2 fruit fly cellular contexts compared by ENCODE assay signal in the genomic region with DNA sequence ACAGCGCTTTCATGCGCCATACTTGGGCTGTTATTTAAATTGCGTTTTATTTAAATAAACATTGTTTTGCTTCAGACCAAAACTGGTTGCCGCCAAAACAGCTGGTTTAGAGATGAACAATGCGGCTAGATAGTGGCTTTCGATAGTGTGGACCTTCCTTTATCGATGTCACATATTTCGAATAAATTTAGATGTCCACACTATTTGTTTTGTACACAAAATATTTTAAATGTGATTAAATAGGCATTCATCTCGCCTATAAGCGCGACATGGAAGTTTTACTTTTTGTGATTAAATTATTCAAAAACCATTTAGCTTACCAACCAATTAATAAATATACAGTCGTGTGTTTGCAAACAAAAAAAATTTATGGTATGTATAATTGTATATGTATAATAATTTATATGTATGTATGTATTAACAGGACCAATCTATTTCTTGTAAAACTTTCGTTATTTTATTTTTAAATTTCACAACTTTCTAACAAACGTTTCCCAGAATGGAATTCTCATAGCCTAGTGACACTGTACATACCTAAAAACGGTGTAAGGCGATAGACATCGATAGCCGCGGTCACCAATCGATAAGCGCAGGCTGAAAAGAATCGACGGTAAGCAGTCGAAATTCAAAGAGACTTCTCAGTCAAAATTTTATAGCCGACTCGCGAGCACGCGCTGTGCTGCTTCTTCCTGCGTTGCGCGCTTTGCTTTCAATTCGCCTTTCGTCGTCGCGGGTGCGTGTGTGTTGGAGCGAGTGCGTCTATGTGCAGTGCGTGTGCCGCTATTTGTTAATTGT.
TF ChIP-seq lines count a peak whose summit lies in the region.

A gene (minus strand): TSS at position 114 of the 795 bp plus-strand sequence.
A gene (plus strand): TSS at position 638 of the 795 bp plus-strand sequence.

TF ChIP-seq in whole organism, embryonic, 481 proteins besides CTCF, POLR2A, EP300 and RAD21 (continued from another document and continues in another):
- TF ChIP-seq unpg (GFP tag; optimal IDR thresholded peaks at IDR 0.05; lab: Kevin White, UChicago) (peak; percentile 63), CG9817 (tag; optimal IDR thresholded peaks at IDR 0.05; lab: Kevin White, UChicago) (peak; percentile 76), CG2202 (tag; optimal IDR thresholded peaks at IDR 0.05; lab: Kevin White, UChicago) (peak; percentile 30), CG13123 (GFP tag; optimal IDR thresholded peaks at IDR 0.05; lab: Kevin White, UChicago) (peak; percentile 57), CG14050 (GFP tag; IDR thresholded peaks at IDR 0.05; lab: Robert Waterston, UW) (no peak; the same call in 1 of the 3 replicates), CG7271 (tag; optimal IDR thresholded peaks at IDR 0.05; lab: Kevin White, UChicago) (peak; percentile 25), lilli (GFP tag; optimal IDR thresholded peaks at IDR 0.05; lab: Kevin White, UChicago) (peak; percentile 77), CG5245 (GFP tag; optimal IDR thresholded peaks at IDR 0.05; lab: Kevin White, UChicago) (peak; percentile 57), BtbVII (GFP tag; optimal IDR thresholded peaks at IDR 0.05; lab: Kevin White, UChicago) (peak; percentile 66), pnt (GFP tag; optimal IDR thresholded peaks at IDR 0.05; lab: Kevin White, UChicago) (peak; percentile 2), CG10462 (GFP tag; optimal IDR thresholded peaks at IDR 0.05; lab: Kevin White, UChicago) (peak; percentile 71), sr (GFP tag; IDR thresholded peaks at IDR 0.05; lab: Robert Waterston, UW) (peak; percentile 74; the same call in 2 of the 3 replicates), CG1603 (tag; optimal IDR thresholded peaks at IDR 0.05; lab: Kevin White, UChicago) (peak; percentile 42), CG9876 (GFP tag; optimal IDR thresholded peaks at IDR 0.05; lab: Kevin White, UChicago) (no peak), CG12659 (GFP tag; optimal IDR thresholded peaks at IDR 0.05; lab: Kevin White, UChicago) (peak; percentile 87), CG4617 (GFP tag; optimal IDR thresholded peaks at IDR 0.05; lab: Kevin White, UChicago; ENCODE audit: borderline replicate concordance) (peak; percentile 38), ATbp (GFP tag; optimal IDR thresholded peaks at IDR 0.05; lab: Kevin White, UChicago) (peak; percentile 25), Opbp (GFP tag; IDR thresholded peaks at IDR 0.05; lab: Robert Waterston, UW; ENCODE audit: partially characterized antibody) (peak; percentile 96), mirr (GFP tag; optimal IDR thresholded peaks at IDR 0.05; lab: Kevin White, UChicago) (peak; percentile 50), CG13775 (GFP tag; optimal IDR thresholded peaks at IDR 0.05; lab: Kevin White, UChicago) (peak; percentile 89), CG10543 (GFP tag; optimal IDR thresholded peaks at IDR 0.05; lab: Kevin White, UChicago) (peak; percentile 86), pho (GFP tag; optimal IDR thresholded peaks at IDR 0.05; lab: Kevin White, UChicago) (peak; percentile 43), tap (tag; optimal IDR thresholded peaks at IDR 0.05; lab: Kevin White, UChicago) (peak; percentile 60), HmgZ (tag; optimal IDR thresholded peaks at IDR 0.05; lab: Kevin White, UChicago) (peak; percentile 58), B-H1 (GFP tag; IDR thresholded peaks at IDR 0.05; lab: Robert Waterston, UW) (peak; percentile 53), CG7987 (GFP tag; optimal IDR thresholded peaks at IDR 0.05; lab: Kevin White, UChicago) (peak; percentile 7), bcd (GFP tag; optimal IDR thresholded peaks at IDR 0.05; lab: Kevin White, UChicago) (peak; percentile 58), CG32532 (GFP tag; IDR thresholded peaks at IDR 0.05; lab: Robert Waterston, UW) (peak; percentile 70), CG12104 (GFP tag; optimal IDR thresholded peaks at IDR 0.05; lab: Kevin White, UChicago) (peak; percentile 74), CG13296 (GFP tag; optimal IDR thresholded peaks at IDR 0.05; lab: Kevin White, UChicago) (peak; percentile 65), MBD-R2 (GFP tag; IDR thresholded peaks at IDR 0.05; lab: Robert Waterston, UW) (peak; percentile 67), CG32772 (GFP tag; IDR thresholded peaks at IDR 0.05; lab: Robert Waterston, UW) (peak; percentile 28; the same call in 1 of the 2 replicates), sob (GFP tag; IDR thresholded peaks at IDR 0.05; lab: Robert Waterston, UW) (peak; percentile 81), HLH54F (GFP tag; optimal IDR thresholded peaks at IDR 0.05; lab: Kevin White, UChicago) (peak; percentile 17), CG6175 (GFP tag; IDR thresholded peaks at IDR 0.05; lab: Robert Waterston, UW) (0 out of 3 replicates have a peak, but pooled peaks have one; percentile 20), exex (tag; optimal IDR thresholded peaks at IDR 0.05; lab: Kevin White, UChicago) (peak; percentile 36), CG15696 (tag; optimal IDR thresholded peaks at IDR 0.05; lab: Kevin White, UChicago) (peak; percentile 74), CG8478 (optimal IDR thresholded peaks at IDR 0.05; lab: Kevin White, UChicago) (no peak), CG6689 (GFP tag; IDR thresholded peaks at IDR 0.05; lab: Robert Waterston, UW) (peak; percentile 63), CG9437 (GFP tag; optimal IDR thresholded peaks at IDR 0.05; lab: Kevin White, UChicago) (peak; percentile 77), hb (GFP tag; IDR thresholded peaks at IDR 0.05; lab: Robert Waterston, UW; ENCODE audit: partially characterized antibody) (peak; percentile 82), ash1 (GFP tag; optimal IDR thresholded peaks at IDR 0.05; lab: Kevin White, UChicago) (peak; percentile 83), lmd (GFP tag; IDR thresholded peaks at IDR 0.05; lab: Robert Waterston, UW) (peak; percentile 49), CG8944 (GFP tag; optimal IDR thresholded peaks at IDR 0.05; lab: Kevin White, UChicago) (peak; percentile 62), ap (GFP tag; IDR thresholded peaks at IDR 0.05; lab: Robert Waterston, UW) (peak; percentile 64), CG8388 (GFP tag; optimal IDR thresholded peaks at IDR 0.05; lab: Kevin White, UChicago) (peak; percentile 74), sima (GFP tag; optimal IDR thresholded peaks at IDR 0.05; lab: Kevin White, UChicago) (no peak), Gsc (GFP tag; IDR thresholded peaks at IDR 0.05; lab: Robert Waterston, UW) (no peak), CG16813 (GFP tag; IDR thresholded peaks at IDR 0.05; lab: Robert Waterston, UW; ENCODE audit: partially characterized antibody) (peak; percentile 89), CG13424 (tag; optimal IDR thresholded peaks at IDR 0.05; lab: Kevin White, UChicago) (peak; percentile 79), bsh (GFP tag; optimal IDR thresholded peaks at IDR 0.05; lab: Kevin White, UChicago) (peak in 1 of 2 experiments; percentile 71), az2 (GFP tag; optimal IDR thresholded peaks at IDR 0.05; lab: Kevin White, UChicago) (peak; percentile 79), CG3838 (GFP tag; optimal IDR thresholded peaks at IDR 0.05; lab: Kevin White, UChicago) (peak; percentile 35), CG12219 (GFP tag; optimal IDR thresholded peaks at IDR 0.05; lab: Kevin White, UChicago) (peak; percentile 32), CG10565 (GFP tag; optimal IDR thresholded peaks at IDR 0.05; lab: Kevin White, UChicago) (no peak), caup (GFP tag; optimal IDR thresholded peaks at IDR 0.05; lab: Kevin White, UChicago; ENCODE audit: severe bottlenecking) (peak; percentile 62), CG4424 (GFP tag; optimal IDR thresholded peaks at IDR 0.05; lab: Kevin White, UChicago) (peak; percentile 83), CG7928 (GFP tag; optimal IDR thresholded peaks at IDR 0.05; lab: Kevin White, UChicago) (peak; percentile 5)

TF ChIP-seq in whole organism, prepupa, 60 proteins besides CTCF, POLR2A, EP300 and RAD21 (continued from another document):
- TF ChIP-seq CG31627 (GFP tag; optimal IDR thresholded peaks at IDR 0.05; lab: Kevin White, UChicago) (peak; percentile 66), CG6854 (GFP tag; optimal IDR thresholded peaks at IDR 0.05; lab: Kevin White, UChicago) (peak; percentile 30), CG16779 (tag; optimal IDR thresholded peaks at IDR 0.05; lab: Kevin White, UChicago) (peak; percentile 32), fd85E (GFP tag; optimal IDR thresholded peaks at IDR 0.05; lab: Kevin White, UChicago) (no peak), ss (GFP tag; optimal IDR thresholded peaks at IDR 0.05; lab: Kevin White, UChicago) (peak; percentile 35 to 48), dsx (GFP tag; optimal IDR thresholded peaks at IDR 0.05; lab: Kevin White, UChicago; ENCODE audit: poor library complexity, severe bottlenecking) (peak; percentile 51), CG8119 (GFP tag; IDR thresholded peaks at IDR 0.05; lab: Robert Waterston, UW) (peak; percentile 66), Hr39 (GFP tag; optimal IDR thresholded peaks at IDR 0.05; lab: Kevin White, UChicago) (peak; percentile 74), CG8632 (GFP tag; optimal IDR thresholded peaks at IDR 0.05; lab: Kevin White, UChicago) (peak; percentile 64), fd59A (GFP tag; optimal IDR thresholded peaks at IDR 0.05; lab: Kevin White, UChicago) (peak; percentile 24), CG1621 (tag; optimal IDR thresholded peaks at IDR 0.05; lab: Kevin White, UChicago) (peak; percentile 34), topi (GFP tag; optimal IDR thresholded peaks at IDR 0.05; lab: Kevin White, UChicago) (peak; percentile 73), cyc (GFP tag; optimal IDR thresholded peaks at IDR 0.05; lab: Kevin White, UChicago) (peak; percentile 66), eg (GFP tag; IDR thresholded peaks at IDR 0.05; lab: Robert Waterston, UW) (peak; percentile 62; the same call in 2 of the 3 replicates)
